Fruit fly (Drosophila melanogaster) whole organism, wandering third instar larva: ENCODE data around the gene Rh5.
A peak's percentile ranks its signal among the peaks of the same experiment; 100 is the strongest.

Source experiments
- Abd-B ChIP-seq: fragments of >200 bp; optimal IDR thresholded peaks from 2 replicates; lab custom pipeline; 2017; ENCODE audit warnings: missing biosample characterization, missing genetic modification characterization
- CG32264 ChIP-seq: fragments of 200-800 bp; sonication (Bioruptor generic); optimal IDR thresholded peaks from 2 replicates; lab custom pipeline; 2016; ENCODE audit warnings: missing biosample characterization, missing genetic modification characterization
- CG9705 ChIP-seq: fragments of 200-800 bp; sonication (Bioruptor generic); optimal IDR thresholded peaks from 2 replicates; lab custom pipeline; 2018; ENCODE audit warnings: missing biosample characterization, mild to moderate bottlenecking, missing genetic modification characterization
- CrebA ChIP-seq: fragments of 200-800 bp; sonication (Bioruptor generic); optimal IDR thresholded peaks from 2 replicates; lab custom pipeline; 2016; ENCODE audit warnings: missing biosample characterization, mild to moderate bottlenecking, missing genetic modification characterization, borderline replicate concordance
- Dfd ChIP-seq: fragments of >200 bp; optimal IDR thresholded peaks from 2 replicates; lab custom pipeline; 2017; ENCODE audit warnings: missing biosample characterization, missing genetic modification characterization
- Dif ChIP-seq: fragments of 200-275, 200-300 bp; sonication (Bioruptor generic); optimal IDR thresholded peaks from 2 replicates; lab custom pipeline; 2018; ENCODE audit warnings: missing biosample characterization, missing genetic modification characterization; ENCODE audit not compliant: partially characterized antibody
- GATAd ChIP-seq: sonication (Bioruptor generic); optimal IDR thresholded peaks from 2 replicates; lab custom pipeline; 2016; ENCODE audit warnings: missing biosample characterization, missing genetic modification characterization
- HLH106 ChIP-seq: fragments of 200-800 bp; optimal IDR thresholded peaks from 3 replicates; lab custom pipeline; 2019; ENCODE audit warnings: missing biosample characterization, mild to moderate bottlenecking, missing genetic modification characterization, moderate library complexity
- Hnf4 ChIP-seq: fragments of 200-800 bp; sonication (Bioruptor generic); optimal IDR thresholded peaks from 2 replicates; lab custom pipeline; 2016; ENCODE audit warnings: missing biosample characterization, mild to moderate bottlenecking, missing genetic modification characterization
- Hr78 ChIP-seq: fragments of >200 bp; optimal IDR thresholded peaks from 2 replicates; lab custom pipeline; 2017; ENCODE audit warnings: missing biosample characterization, missing genetic modification characterization
- Hr83 ChIP-seq: fragments of 200-300 bp; sonication (Bioruptor generic); optimal IDR thresholded peaks from 2 replicates; lab custom pipeline; 2016; ENCODE audit warnings: missing biosample characterization, mild to moderate bottlenecking, missing genetic modification characterization, moderate library complexity; ENCODE audit not compliant: poor library complexity, severe bottlenecking
- Jra ChIP-seq: sonication (Bioruptor generic); optimal IDR thresholded peaks from 2 replicates; lab custom pipeline; 2016; ENCODE audit warnings: missing biosample characterization, missing genetic modification characterization
- Mio ChIP-seq: sonication (Bioruptor generic); optimal IDR thresholded peaks from 2 replicates; lab custom pipeline; 2016; ENCODE audit warnings: missing biosample characterization, missing genetic modification characterization
- Myc ChIP-seq: fragments of >200 bp; optimal IDR thresholded peaks from 2 replicates; lab custom pipeline; 2017
- OdsH ChIP-seq: fragments of 200-800 bp; sonication (Bioruptor generic); optimal IDR thresholded peaks from 2 replicates; lab custom pipeline; 2016; ENCODE audit warnings: missing biosample characterization, mild to moderate bottlenecking, missing genetic modification characterization
- Rel ChIP-seq, 2 experiments: fragments of 200-800 bp; sonication (Bioruptor generic) in 1 of 2; optimal IDR thresholded peaks; 2 replicates in 1 of 2; 3 replicates in 1 of 2; lab custom pipeline; 2016 to 2019; ENCODE audit warnings: mild to moderate bottlenecking in 2 of 2, missing biosample characterization in 2 of 2, missing genetic modification characterization in 2 of 2, moderate library complexity in 1 of 2
- Sp1 ChIP-seq: fragments of 200-800 bp; sonication (Bioruptor generic); optimal IDR thresholded peaks from 3 replicates; lab custom pipeline; 2019; ENCODE audit warnings: missing biosample characterization, mild to moderate bottlenecking, missing genetic modification characterization, moderate library complexity
- Vsx2 ChIP-seq: fragments of 200-300, 225-300 bp; sonication (Bioruptor generic); optimal IDR thresholded peaks from 2 replicates; lab custom pipeline; 2018; ENCODE audit warnings: missing biosample characterization, missing genetic modification characterization; ENCODE audit not compliant: partially characterized antibody
- br ChIP-seq: fragments of 200-800 bp; sonication (Bioruptor generic); optimal IDR thresholded peaks from 2 replicates; lab custom pipeline; 2016; ENCODE audit warnings: missing biosample characterization, missing genetic modification characterization
- brk ChIP-seq: fragments of 200-800 bp; sonication (Bioruptor generic); optimal IDR thresholded peaks from 2 replicates; lab custom pipeline; 2016; ENCODE audit warnings: missing biosample characterization, mild to moderate bottlenecking, missing genetic modification characterization
- dl ChIP-seq, 2 experiments: fragments of 175-275, 200-275 bp in 1 of 2; fragments of 200-275 bp in 1 of 2; sonication (Bioruptor generic); optimal IDR thresholded peaks; lab custom pipeline; 2018; ENCODE audit warnings: mild to moderate bottlenecking in 2 of 2, missing biosample characterization in 2 of 2, missing genetic modification characterization in 2 of 2, moderate library complexity in 2 of 2; ENCODE audit not compliant: partially characterized antibody in 2 of 2, insufficient read depth in 1 of 2
- dsf ChIP-seq: sonication (Bioruptor generic); optimal IDR thresholded peaks from 2 replicates; lab custom pipeline; 2016; ENCODE audit warnings: missing biosample characterization, missing genetic modification characterization, borderline replicate concordance
- ey ChIP-seq: fragments of 200-800 bp; sonication (Bioruptor generic); optimal IDR thresholded peaks from 2 replicates; lab custom pipeline; 2016; ENCODE audit warnings: missing biosample characterization, missing genetic modification characterization
- foxo ChIP-seq, 2 experiments: fragments of 200-800 bp; sonication (Bioruptor generic); optimal IDR thresholded peaks; 2 replicates in 1 of 2; 3 replicates in 1 of 2; lab custom pipeline; 2016 to 2017; ENCODE audit warnings: missing biosample characterization in 2 of 2, missing genetic modification characterization in 2 of 2
- fru ChIP-seq: fragments of 200-800 bp; sonication (Bioruptor generic); optimal IDR thresholded peaks from 3 replicates; lab custom pipeline; 2016; ENCODE audit warnings: missing biosample characterization, mild to moderate bottlenecking, missing genetic modification characterization
- h ChIP-seq: fragments of 200-800 bp; sonication (Bioruptor generic); optimal IDR thresholded peaks from 3 replicates; lab custom pipeline; 2016; ENCODE audit warnings: missing biosample characterization, mild to moderate bottlenecking, missing genetic modification characterization
- jim ChIP-seq: fragments of 175-275, 200-325 bp; sonication (Bioruptor generic); optimal IDR thresholded peaks from 2 replicates; lab custom pipeline; 2016; ENCODE audit warnings: missing biosample characterization, mild to moderate bottlenecking, missing genetic modification characterization
- lola ChIP-seq: fragments of >200 bp; optimal IDR thresholded peaks from 2 replicates; lab custom pipeline; 2017; ENCODE audit warnings: missing biosample characterization, missing genetic modification characterization
- pan ChIP-seq: fragments of >200 bp; optimal IDR thresholded peaks from 2 replicates; lab custom pipeline; 2017
- psq ChIP-seq: fragments of 200-800 bp; sonication (Bioruptor generic); optimal IDR thresholded peaks from 3 replicates; lab custom pipeline; 2017; ENCODE audit warnings: missing biosample characterization, mild to moderate bottlenecking, missing genetic modification characterization, moderate library complexity
- rgr ChIP-seq: fragments of 200-800 bp; sonication (Bioruptor generic); optimal IDR thresholded peaks from 3 replicates; lab custom pipeline; 2016; ENCODE audit warnings: missing biosample characterization, mild to moderate bottlenecking, missing genetic modification characterization
- sage ChIP-seq: fragments of 200-800 bp; sonication (Bioruptor generic); optimal IDR thresholded peaks from 2 replicates; lab custom pipeline; 2016; ENCODE audit warnings: missing biosample characterization, mild to moderate bottlenecking, missing genetic modification characterization
- sv ChIP-seq: fragments of 200-800 bp; sonication (Bioruptor generic); optimal IDR thresholded peaks from 3 replicates; lab custom pipeline; 2016; ENCODE audit warnings: missing biosample characterization, missing genetic modification characterization
- tai ChIP-seq: sonication (Bioruptor generic); optimal IDR thresholded peaks from 2 replicates; lab custom pipeline; 2016; ENCODE audit warnings: missing biosample characterization, missing genetic modification characterization
- usp ChIP-seq: fragments of >200 bp; optimal IDR thresholded peaks from 2 replicates; lab custom pipeline; 2017; ENCODE audit warnings: missing biosample characterization, missing genetic modification characterization
- woc ChIP-seq: sonication (Bioruptor generic); optimal IDR thresholded peaks from 2 replicates; lab custom pipeline; 2016; ENCODE audit warnings: missing biosample characterization, mild to moderate bottlenecking, missing genetic modification characterization

Rh5 gene

dm6 chr2L:12007331-12007791 lies 592 bp upstream of the Rh5 start (continued):
- TF ChIP-seq fru (GFP tag; lab: Kevin White, UChicago), result peak; percentile 56
- TF ChIP-seq Dif (GFP tag; lab: Kevin White, UChicago), result no peak
- no peak for TF ChIP-seq GATAd (GFP tag; lab: Kevin White, UChicago)
- peak; percentile 3 for TF ChIP-seq CG9705
- TF ChIP-seq Hr78 (GFP tag; lab: Kevin White, UChicago), result no peak
- no peak for TF ChIP-seq Mio
- no peak for TF ChIP-seq sv (GFP tag; lab: Kevin White, UChicago)
- peak; percentile 86 for TF ChIP-seq h (GFP tag; lab: Kevin White, UChicago)
- peak; percentile 86 for TF ChIP-seq Jra (GFP tag; lab: Kevin White, UChicago)
- peak; percentile 45 for TF ChIP-seq Hnf4
- TF ChIP-seq jim, result no peak

dm6 chr2L:12010100-12010876 lies 2.3 kb downstream of the Rh5 start:
- TF ChIP-seq Vsx2 (GFP tag; lab: Kevin White, UChicago) (no peak), HLH106 (tag; lab: Kevin White, UChicago) (peak; percentile 13), ey (GFP tag; lab: Kevin White, UChicago) (no peak), Hnf4 (peak; percentile 49), foxo (GFP tag; optimal IDR thresholded peaks at IDR 0.05; lab: Kevin White, UChicago) (peak in 1 of 2 experiments; percentile 22), brk (GFP tag; lab: Kevin White, UChicago) (no peak), fru (GFP tag; lab: Kevin White, UChicago) (peak; percentile 17), pan (lab: Kevin White, UChicago) (no peak), Sp1 (GFP tag; lab: Kevin White, UChicago) (peak; percentile 45), br (peak; percentile 39), Jra (GFP tag; lab: Kevin White, UChicago) (peak; percentile 51), dsf (GFP tag; lab: Kevin White, UChicago) (no peak), dl (GFP tag; optimal IDR thresholded peaks at IDR 0.05; lab: Kevin White, UChicago; ENCODE audit: insufficient read depth in 1 of 2, partially characterized antibody in 2 of 2) (peak; percentile 61 to 69), OdsH (GFP tag; lab: Kevin White, UChicago) (no peak), Myc (lab: Kevin White, UChicago) (no peak), Mio (peak; percentile 4), Dif (GFP tag; lab: Kevin White, UChicago) (no peak), psq (peak; percentile 12), Hr83 (peak; percentile 57), sage (GFP tag; lab: Kevin White, UChicago) (no peak), h (GFP tag; lab: Kevin White, UChicago) (peak; percentile 70), Rel (GFP tag; optimal IDR thresholded peaks at IDR 0.05; lab: Kevin White, UChicago) (no peak), Rel (tag; optimal IDR thresholded peaks at IDR 0.05; lab: Kevin White, UChicago) (peak; percentile 81), Hr78 (GFP tag; lab: Kevin White, UChicago) (no peak)

dm6 chr2L:12010877-12011666 lies 3.1 kb downstream of the Rh5 start:
- TF ChIP-seq dl (GFP tag; optimal IDR thresholded peaks at IDR 0.05; lab: Kevin White, UChicago; ENCODE audit: insufficient read depth in 1 of 2, partially characterized antibody in 2 of 2), result peak; percentile 46 to 78
- peak in 1 of 2 experiments; percentile 92 for TF ChIP-seq foxo (GFP tag; optimal IDR thresholded peaks at IDR 0.05; lab: Kevin White, UChicago)
- TF ChIP-seq dsf (GFP tag; lab: Kevin White, UChicago), result peak; percentile 4
- peak; percentile 56 for TF ChIP-seq CG32264
- peak; percentile 84 for TF ChIP-seq sage (GFP tag; lab: Kevin White, UChicago)
- TF ChIP-seq ey (GFP tag; lab: Kevin White, UChicago), result peak; percentile 92
- TF ChIP-seq h (GFP tag; lab: Kevin White, UChicago), result peak; percentile 92
- TF ChIP-seq Abd-B (GFP tag; lab: Kevin White, UChicago), result no peak
- TF ChIP-seq OdsH (GFP tag; lab: Kevin White, UChicago), result peak; percentile 91
- TF ChIP-seq Dif (GFP tag; lab: Kevin White, UChicago), result no peak
- peak; percentile 91 for TF ChIP-seq fru (GFP tag; lab: Kevin White, UChicago)
- TF ChIP-seq psq, result peak; percentile 76
- no peak for TF ChIP-seq Hr78 (GFP tag; lab: Kevin White, UChicago)
- peak; percentile 95 for TF ChIP-seq CG9705
- peak; percentile 97 for TF ChIP-seq HLH106 (tag; lab: Kevin White, UChicago)
- TF ChIP-seq Rel (GFP tag; optimal IDR thresholded peaks at IDR 0.05; lab: Kevin White, UChicago), result no peak
- peak; percentile 69 for TF ChIP-seq Rel (tag; optimal IDR thresholded peaks at IDR 0.05; lab: Kevin White, UChicago)
- TF ChIP-seq br, result peak; percentile 92
- no peak for TF ChIP-seq Myc (lab: Kevin White, UChicago)
- TF ChIP-seq Sp1 (GFP tag; lab: Kevin White, UChicago), result peak; percentile 96
- no peak for TF ChIP-seq CrebA
- no peak for TF ChIP-seq brk (GFP tag; lab: Kevin White, UChicago)
- peak; percentile 32 for TF ChIP-seq Mio
- TF ChIP-seq Hr83, result peak; percentile 2
- TF ChIP-seq Dfd (GFP tag; lab: Kevin White, UChicago), result no peak
- peak; percentile 77 for TF ChIP-seq Jra (GFP tag; lab: Kevin White, UChicago)
- TF ChIP-seq sv (GFP tag; lab: Kevin White, UChicago), result peak; percentile 84
- no peak for TF ChIP-seq GATAd (GFP tag; lab: Kevin White, UChicago)
- TF ChIP-seq tai (GFP tag; lab: Kevin White, UChicago), result no peak
- no peak for TF ChIP-seq usp
- no peak for TF ChIP-seq jim
- TF ChIP-seq lola (GFP tag; lab: Kevin White, UChicago), result no peak
- no peak for TF ChIP-seq Vsx2 (GFP tag; lab: Kevin White, UChicago)
- peak; percentile 91 for TF ChIP-seq woc (GFP tag; lab: Kevin White, UChicago)
- peak; percentile 86 for TF ChIP-seq rgr
